Worm (Caenorhabditis elegans) whole organism, dauer: Measurements from ENCODE around the gene alh-7.

Experiments
- unc-62 ChIP-seq: sonication (generic microtip); optimal IDR thresholded peaks from 2 replicates; lab custom pipeline; 2017; ENCODE audit warnings: missing biosample characterization, missing genetic modification reagents, missing genetic modification characterization

Gene alh-7

DNA sequence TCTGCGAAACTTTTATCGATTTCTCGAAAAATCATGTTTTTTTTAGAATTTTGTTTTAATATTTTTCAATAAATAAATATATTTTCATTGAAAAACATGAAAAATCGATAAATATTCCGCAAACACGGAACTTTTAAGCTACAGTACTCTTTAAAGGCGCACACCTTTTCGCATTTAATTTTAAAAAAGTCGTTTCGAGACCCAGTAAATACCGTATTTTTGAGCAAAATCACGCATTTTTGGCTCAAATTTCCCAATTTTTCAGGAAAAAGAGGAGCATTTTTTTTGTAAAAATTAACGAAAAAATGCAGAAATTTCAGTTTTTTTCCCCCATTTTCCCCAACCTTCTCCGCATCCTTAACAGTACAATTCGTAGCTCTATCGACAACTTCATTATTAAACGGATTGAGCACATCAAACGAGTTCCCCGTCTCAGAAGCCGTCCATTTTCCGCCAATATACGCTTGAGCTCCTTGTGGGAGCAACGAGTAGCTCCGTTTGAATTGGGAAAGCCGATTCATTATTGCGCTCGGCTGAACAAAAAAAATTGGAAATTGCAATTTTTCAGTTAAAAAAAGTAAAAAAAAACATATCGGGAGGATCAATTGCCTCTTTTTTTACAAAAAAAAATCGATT lies at the start of gene alh-7:
alh-7 (minus strand) TSS at position 533 of the 636 bp plus-strand sequence.
- TF ChIP-seq unc-62, result no peak

DNA sequence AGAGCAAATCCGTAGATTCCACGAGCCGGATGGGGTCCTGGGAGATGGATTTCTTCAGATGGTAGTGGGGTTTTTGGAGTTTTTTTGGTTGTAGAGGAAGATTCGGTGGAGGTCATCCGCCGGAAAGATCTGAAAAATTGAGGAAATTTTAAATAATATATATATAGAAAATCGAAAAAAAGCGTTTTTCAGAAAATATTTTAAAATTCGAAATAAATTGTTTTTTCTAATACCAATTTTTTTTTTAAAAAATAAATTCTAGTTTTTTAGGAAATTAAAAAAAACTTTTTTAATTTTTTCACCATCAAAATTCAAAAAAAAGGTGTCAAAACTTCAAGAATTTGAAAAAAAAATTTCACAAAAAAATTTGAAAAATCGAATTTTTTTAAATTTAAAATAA lies 49.4 kb upstream of the alh-7 start, which contains the start of the genes noa-1 and Y48E1B.17:
noa-1 (minus strand) TSS at position 101 of the 400 bp plus-strand sequence.
Y48E1B.17 (minus strand) TSS at position 129 of the 400 bp plus-strand sequence.
- no peak for TF ChIP-seq unc-62

DNA sequence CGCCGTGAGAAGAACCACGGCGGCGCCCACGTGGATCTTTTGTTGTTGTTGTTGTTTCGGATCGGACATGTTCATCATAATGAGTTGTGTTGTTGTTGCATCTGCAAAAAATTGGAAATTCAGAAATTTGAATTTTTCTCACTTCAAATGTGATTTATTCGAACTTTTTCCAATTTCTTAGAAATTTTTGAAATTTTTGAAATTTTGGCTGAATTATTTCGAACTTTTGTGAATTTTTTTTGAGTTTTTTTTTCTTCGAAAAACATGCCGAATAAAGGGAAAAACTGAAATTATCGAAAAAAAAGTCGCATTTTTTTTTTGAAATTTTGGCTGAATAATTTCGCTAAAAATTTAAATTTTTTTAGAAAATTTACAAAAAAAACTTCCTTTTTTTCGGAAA lies 39.5 kb upstream of the alh-7 start, which contains the start of gene snx-14:
snx-14 (minus strand) TSS at position 101 of the 400 bp plus-strand sequence.
- no peak for TF ChIP-seq unc-62

DNA sequence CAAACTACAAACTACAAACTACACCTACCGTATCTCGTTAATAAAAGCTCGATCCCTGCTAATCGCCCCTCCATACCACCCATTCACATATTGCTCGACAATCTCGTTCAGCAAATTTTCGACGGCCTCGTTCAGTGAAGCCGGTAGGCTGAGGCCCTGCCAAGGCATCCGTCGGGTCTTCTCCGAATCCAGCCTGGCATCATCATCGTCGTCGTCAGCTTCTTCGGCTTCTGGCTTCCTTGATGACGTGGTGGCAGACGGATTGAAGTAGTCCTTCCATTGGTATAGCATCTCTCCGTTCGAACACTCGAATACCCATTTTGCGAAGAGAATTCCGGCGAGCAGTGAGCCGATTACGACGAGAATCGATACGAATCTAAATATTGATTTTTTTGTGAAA lies 39.1 kb upstream of the alh-7 start:
- TF ChIP-seq unc-62, result no peak

DNA sequence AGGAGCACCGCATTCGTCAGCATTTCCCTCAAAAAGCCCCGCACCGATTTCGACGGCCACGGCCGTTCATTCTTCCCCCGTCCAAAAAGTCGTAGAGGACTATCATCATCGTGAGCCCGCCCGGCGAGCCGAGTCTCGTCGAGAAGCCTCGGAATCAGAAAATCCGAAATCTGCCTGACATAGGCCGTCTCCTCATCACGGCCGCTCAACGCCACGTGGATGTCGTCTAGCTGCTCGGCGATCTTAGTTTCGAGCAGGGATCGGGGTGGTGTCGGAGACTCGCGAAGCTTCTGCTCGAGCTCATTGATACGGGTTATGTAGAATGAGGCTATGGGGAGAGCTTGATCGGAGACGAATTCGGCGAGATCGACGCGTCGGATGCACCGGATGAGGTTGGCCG lies 37.5 kb upstream of the alh-7 start:
- TF ChIP-seq unc-62, result no peak

DNA sequence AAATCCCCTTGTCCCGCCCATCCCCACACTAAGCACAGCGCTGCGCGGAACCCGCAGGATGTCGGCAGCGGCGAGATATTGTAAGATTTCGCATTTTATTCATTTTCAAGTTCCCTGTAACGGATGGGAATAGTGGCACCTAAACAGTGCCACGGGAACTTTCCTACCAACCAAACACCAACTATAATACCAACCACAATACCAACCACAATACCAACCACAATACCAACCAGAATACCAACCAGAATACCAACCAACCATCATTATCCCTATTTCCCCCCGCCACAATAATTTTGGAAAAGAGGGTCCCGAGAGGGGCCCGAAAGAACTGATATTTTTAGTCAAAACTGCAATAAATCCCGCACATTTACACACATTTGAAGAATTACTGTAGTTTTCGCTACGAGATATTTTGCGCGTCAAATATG lies 30.4 kb upstream of the alh-7 start:
- TF ChIP-seq unc-62, result no peak

DNA sequence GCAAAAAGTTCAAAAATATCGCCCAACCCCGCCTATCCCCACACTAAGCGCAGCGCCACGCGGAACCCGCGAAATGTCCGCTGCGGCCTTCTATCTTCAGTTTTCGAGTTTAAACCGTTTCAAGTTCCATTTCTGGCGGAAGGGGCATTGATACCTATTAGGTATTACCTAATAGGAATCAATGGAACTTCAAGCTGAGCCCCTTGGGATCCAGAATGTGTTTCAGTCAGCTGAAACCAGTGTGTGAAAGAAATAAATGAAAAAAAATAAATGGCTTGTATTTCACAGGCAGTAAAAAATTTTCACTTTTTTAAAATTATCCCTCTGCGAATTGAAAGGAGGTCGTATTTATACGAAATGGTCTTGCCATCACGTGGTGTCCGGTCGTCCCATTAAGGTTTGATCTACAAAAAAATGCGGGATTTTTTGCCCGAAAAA lies 29.6 kb upstream of the alh-7 start:
- TF ChIP-seq unc-62, result no peak

DNA sequence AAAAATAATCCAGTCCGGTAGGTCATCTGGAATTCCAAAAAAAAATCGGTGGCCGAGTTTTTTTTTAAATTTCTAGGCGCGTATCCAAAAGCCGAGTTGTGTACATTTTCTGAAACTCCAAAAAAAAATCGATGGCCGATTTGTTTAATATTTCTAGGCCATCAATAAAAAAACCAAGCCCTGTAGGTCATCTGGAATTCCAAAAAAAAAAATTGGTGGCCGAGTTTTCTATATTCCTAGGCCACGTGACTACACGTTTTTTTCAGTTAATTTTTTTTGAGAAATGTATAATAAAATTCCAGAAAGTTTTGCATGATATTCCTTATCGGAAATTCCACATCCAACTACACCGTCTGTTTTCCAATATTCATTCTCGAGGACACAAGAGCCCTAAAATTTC lies 26.0 kb upstream of the alh-7 start, which contains the start of gene sre-45:
sre-45 (plus strand) TSS at position 301 of the 400 bp plus-strand sequence.
- no peak for TF ChIP-seq unc-62

DNA sequence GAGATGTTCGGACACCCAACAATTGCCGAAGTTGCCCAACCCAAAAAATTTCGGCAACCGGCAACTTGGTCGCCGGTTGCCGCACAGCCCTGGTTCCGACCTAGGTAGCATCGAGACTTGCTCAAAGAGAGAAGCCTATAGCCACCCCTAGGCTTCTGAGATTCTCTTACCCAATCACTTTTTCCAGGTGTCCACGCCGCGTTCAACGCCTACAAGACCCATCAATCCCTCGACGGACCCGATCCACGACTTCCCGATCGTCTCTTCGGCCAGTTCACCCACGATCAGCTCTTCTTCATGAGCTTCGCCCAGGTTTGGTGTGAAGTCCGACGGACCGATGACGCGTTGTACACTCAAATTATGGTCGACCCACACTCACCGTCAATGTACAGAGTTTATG lies 24.2 kb upstream of the alh-7 start:
- TF ChIP-seq unc-62, result no peak

DNA sequence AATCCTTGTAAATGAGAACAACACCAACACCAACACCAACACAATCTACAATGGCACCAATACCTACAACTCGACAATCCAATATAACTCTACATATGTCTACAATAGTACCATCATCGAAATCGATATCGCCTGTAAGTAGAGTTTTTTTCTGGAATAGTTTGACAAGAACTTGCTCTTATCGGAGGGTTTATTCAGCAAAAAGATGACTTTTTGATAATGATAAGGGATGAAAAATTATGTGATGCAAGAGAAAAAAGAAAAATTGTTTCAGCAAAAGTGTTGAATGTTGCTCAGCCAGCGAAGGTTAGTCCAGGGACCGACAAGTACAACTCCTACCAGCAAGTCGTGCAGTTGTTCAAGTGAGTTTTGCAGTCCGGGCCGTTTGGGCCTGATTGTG lies 17.0 kb upstream of the alh-7 start:
- TF ChIP-seq unc-62, result no peak

DNA sequence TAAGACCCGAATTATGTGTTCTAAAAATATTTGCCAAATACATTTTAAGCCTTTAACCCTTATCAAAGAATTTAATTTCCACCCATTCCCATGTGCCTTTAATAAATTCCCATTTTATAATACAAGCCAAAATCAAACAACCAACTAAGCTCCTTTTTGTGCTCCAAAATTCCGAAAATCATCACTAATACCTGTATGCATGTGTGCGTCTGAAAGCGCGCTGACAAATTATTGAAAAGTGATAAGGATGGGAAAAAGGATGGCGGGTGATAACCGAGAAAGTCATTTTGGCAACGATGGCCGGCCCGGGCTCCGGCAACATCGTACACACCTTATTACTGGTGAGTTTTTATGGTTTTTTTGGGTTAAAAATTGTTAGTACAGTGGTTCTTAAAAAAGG lies 15.9 kb upstream of the alh-7 start, which contains the start of gene nep-17:
nep-17 (plus strand) TSS at position 285 of the 400 bp plus-strand sequence.
- TF ChIP-seq unc-62, result no peak

DNA sequence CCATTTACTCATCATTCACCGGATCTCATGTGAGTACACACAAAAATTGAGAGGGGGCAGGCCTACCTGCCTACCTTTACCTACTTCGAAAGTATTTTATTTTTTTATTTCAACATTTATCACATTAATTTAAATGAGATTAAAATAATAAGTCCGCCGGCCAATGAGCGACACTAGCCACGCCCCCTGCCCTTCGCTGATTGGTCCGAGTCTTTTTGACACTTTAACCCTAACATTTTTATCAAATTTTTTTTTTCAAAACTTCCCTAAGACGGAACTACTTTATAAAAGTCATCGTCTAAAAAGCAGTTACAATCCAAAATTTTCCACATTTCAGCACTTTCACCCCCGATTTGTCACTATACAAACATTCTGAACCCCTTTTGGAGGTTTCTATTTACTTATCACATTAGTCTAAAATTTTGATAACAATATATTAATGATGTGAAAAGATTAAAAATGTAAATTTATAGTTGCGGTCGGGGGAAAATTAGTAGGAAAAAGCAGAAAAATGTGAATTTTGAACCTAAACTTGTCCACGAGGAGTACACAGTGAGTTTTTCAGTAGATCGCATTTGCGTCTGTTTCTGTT lies 14.5 kb upstream of the alh-7 start:
- TF ChIP-seq unc-62, result no peak

DNA sequence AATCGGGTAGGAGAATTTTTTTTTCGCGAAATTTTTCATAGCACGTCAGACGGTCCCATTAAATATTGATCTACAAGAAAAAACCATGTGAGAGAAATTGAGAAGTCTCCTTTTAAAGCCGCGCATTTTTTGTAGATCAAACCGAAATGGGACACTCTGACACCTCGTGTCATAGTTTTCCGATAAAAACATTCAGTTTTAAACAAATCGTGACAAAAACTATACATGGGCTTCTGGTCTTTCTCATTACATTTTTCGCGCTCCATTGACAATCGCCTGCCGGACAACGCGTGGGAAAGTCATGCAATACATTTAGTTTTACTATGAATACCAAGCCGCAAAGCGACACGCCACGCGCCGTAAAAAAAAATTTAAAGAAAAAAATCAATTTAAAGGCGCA lies 13.8 kb upstream of the alh-7 start:
- no peak for TF ChIP-seq unc-62

DNA sequence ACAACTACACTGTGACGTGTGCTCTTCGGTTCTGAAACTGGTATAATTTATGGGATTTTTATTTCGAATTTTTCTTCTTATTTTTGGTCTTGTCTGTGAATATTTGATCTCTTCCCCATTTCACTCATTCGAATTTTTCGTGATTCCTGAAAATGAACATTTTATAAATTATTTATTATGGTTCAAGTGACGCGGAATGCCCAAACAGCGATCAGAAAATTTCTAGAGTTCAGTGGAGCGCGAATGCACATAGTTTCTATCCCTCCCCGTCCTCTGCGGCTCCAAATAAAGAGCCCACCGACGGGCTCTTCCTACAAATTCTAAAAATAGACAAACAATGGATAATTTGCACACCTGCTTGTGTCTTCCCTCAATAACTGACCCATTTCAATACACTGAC lies 12.1 kb upstream of the alh-7 start, which contains the start of gene F54F11.1:
F54F11.1 (plus strand) TSS at position 301 of the 400 bp plus-strand sequence.
- no peak for TF ChIP-seq unc-62

DNA sequence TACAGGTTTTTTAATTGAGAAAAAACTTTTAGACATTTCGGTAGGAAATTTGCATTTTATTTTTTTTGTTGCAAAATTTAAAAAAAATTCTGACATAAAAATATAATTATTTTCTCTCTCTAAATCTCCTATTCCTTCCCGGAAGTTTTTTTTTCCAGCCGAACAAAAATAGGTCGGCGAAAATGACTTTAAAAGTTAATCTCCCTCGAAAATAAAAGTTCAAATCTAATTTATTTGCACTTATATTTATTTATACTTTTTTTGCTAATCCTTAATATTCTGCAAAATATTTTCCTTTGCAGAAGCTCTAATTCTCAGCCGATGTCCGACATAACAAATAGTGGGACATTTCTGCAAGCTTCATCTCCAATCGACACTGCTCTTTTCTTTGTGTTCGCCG lies 10.0 kb upstream of the alh-7 start, which contains the start of gene F45H10.5:
F45H10.5 (plus strand) TSS at position 301 of the 400 bp plus-strand sequence.
- TF ChIP-seq unc-62, result no peak

DNA sequence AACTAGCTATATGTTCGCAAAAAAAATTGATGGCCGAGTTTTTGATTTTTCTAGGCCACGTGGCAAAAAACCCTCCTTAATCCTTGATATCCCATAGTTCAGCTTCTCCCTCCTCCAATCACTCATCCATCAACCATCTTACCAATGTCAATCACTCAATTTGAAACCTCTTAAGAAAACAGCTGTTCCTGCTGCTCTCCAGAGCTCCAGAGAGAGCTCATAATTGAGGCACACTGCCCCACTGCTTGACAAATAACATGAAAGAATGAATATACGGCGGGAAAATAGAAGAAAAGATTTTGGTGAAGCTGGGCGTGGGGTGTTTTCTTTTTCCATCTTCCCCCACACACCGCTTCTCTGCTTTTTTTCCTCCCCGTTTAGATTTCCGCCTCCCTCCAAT lies 9.0 kb upstream of the alh-7 start:
- no peak for TF ChIP-seq unc-62

DNA sequence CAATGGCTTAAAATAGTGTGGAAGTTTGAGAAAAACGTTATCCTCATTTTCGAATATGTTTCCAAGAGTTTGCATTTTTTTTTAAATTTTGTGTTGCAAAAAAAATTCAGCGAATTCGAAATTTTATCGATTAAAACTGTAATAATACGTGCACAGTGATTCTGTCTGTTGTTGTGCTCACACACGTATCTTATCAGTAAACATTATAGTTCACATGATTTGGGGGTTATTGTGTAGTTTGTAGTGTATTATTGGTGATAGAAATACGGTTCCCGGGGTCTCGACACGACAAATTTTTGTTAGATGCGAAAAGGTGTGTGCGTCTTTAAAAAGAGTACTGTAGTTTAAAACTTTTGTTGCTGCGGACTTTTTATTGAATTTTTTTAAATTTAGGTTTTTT lies 4.1 kb upstream of the alh-7 start, which contains the start of gene drr-1:
drr-1 (minus strand) TSS at position 183 of the 400 bp plus-strand sequence.
- TF ChIP-seq unc-62, result no peak

DNA sequence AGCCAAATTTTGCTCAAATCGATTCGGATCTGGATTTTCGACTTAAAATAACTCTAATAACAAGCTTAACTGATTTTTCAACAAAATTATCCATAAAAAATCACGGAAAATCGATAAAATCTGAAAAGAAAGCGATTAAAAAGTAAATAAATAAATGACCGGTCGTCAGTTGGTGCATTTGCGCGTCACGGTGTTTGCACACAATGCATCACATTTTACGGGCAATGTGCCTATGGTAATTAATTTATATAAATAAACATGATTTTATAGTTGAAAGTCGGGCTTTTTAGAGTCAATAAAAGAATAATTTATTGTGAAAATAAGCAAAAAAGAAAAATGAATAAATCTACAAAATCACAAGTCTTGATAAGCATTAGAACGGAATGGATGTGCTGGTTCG lies 3.2 kb upstream of the alh-7 start:
- no peak for TF ChIP-seq unc-62
